Worm (Caenorhabditis elegans) whole organism, L4 larva: Measurements from ENCODE around the gene dnpp-1.

Experiments
- F37D6.2 ChIP-seq: sonication (generic microtip); optimal IDR thresholded peaks from 2 replicates; lab custom pipeline; 2016; ENCODE audit warnings: mild to moderate bottlenecking, missing genetic modification characterization, missing compliant biosample characterization
- T26A8.4 ChIP-seq: fragments of 200-800 bp; sonication (Bioruptor generic); IDR thresholded peaks from 2 replicates; pipeline ENCODE4 v1.3.6; 2022; ENCODE audit warnings: missing genetic modification characterization, missing compliant biosample characterization
- Y5F2A.4 ChIP-seq: fragments of 200-800 bp; sonication (Bioruptor generic); optimal IDR thresholded peaks from 2 replicates; lab custom pipeline; 2018; ENCODE audit warnings: mild to moderate bottlenecking, missing genetic modification characterization, missing compliant biosample characterization
- Y75B8A.6 ChIP-seq: fragments of 200-800 bp; sonication (Bioruptor generic); IDR thresholded peaks from 2 replicates; pipeline ENCODE4 v1.3.6; 2022; ENCODE audit warnings: missing genetic modification reagents, missing genetic modification characterization, missing compliant biosample characterization
- ZK337.2 ChIP-seq: fragments of 200-800 bp; sonication (Bioruptor generic); IDR thresholded peaks from 2 replicates; pipeline ENCODE4 v1.3.6; 2022; ENCODE audit warnings: missing genetic modification reagents, missing genetic modification characterization, missing compliant biosample characterization
- ZK546.5 ChIP-seq, 2 experiments: sonication (generic microtip); optimal IDR thresholded peaks; 2 replicates each; lab custom pipeline; 2017; ENCODE audit warnings: missing biosample characterization in 2 of 2, missing genetic modification characterization in 2 of 2
- aly-2 ChIP-seq: sonication (generic microtip); optimal IDR thresholded peaks from 2 replicates; lab custom pipeline; 2018; ENCODE audit warnings: missing biosample characterization, missing genetic modification characterization
- ama-1 ChIP-seq: fragments of 150-350 bp; optimal IDR thresholded peaks from 2 replicates; lab custom pipeline; 2014; ENCODE audit warnings: inconsistent platforms, mixed read lengths
- arid-1 ChIP-seq: fragments of 200-800 bp; sonication (Bioruptor generic); conservative IDR thresholded peaks from 2 replicates; pipeline ENCODE4 v1.3.6; 2022; ENCODE audit warnings: missing genetic modification reagents, missing genetic modification characterization, missing compliant biosample characterization
- ceh-28 ChIP-seq: fragments of 150-350 bp; optimal IDR thresholded peaks from 2 replicates; lab custom pipeline; 2014; ENCODE audit warnings: missing biosample characterization, missing genetic modification reagents, missing genetic modification characterization
- ceh-32 ChIP-seq: sonication (generic microtip); optimal IDR thresholded peaks from 2 replicates; lab custom pipeline; 2016; ENCODE audit warnings: mild to moderate bottlenecking, missing genetic modification characterization, missing compliant biosample characterization; ENCODE audit not compliant: poor library complexity
- ceh-82 ChIP-seq: sonication (generic microtip); optimal IDR thresholded peaks from 2 replicates; lab custom pipeline; 2017; ENCODE audit warnings: missing biosample characterization, missing genetic modification characterization
- cey-2 ChIP-seq: sonication (generic microtip); optimal IDR thresholded peaks from 3 replicates; lab custom pipeline; 2017; ENCODE audit warnings: missing genetic modification characterization, mild to moderate bottlenecking, missing compliant biosample characterization, antibody characterized with exemption, borderline replicate concordance; ENCODE audit not compliant: insufficient read depth
- daf-16 ChIP-seq, 3 experiments: sonication (generic microtip); optimal IDR thresholded peaks; 2 replicates each; lab custom pipeline; 2016 to 2017; ENCODE audit warnings: missing genetic modification characterization in 3 of 3, missing genetic modification reagents in 3 of 3, mild to moderate bottlenecking in 2 of 3, missing compliant biosample characterization in 2 of 3, missing biosample characterization in 1 of 3, moderate library complexity in 1 of 3
- dmd-6 ChIP-seq: fragments of 200-800 bp; sonication (Bioruptor generic); IDR thresholded peaks from 2 replicates; pipeline ENCODE4 v1.3.6; 2022; ENCODE audit warnings: missing genetic modification reagents, missing genetic modification characterization, missing compliant biosample characterization
- dpl-1 ChIP-seq: fragments of 150-350 bp; optimal IDR thresholded peaks from 2 replicates; lab custom pipeline; 2014; ENCODE audit warnings: missing biosample characterization, missing genetic modification reagents, missing genetic modification characterization
- duxl-1 ChIP-seq: sonication (generic microtip); optimal IDR thresholded peaks from 2 replicates; lab custom pipeline; 2016; ENCODE audit warnings: mild to moderate bottlenecking, missing genetic modification characterization, moderate library complexity, missing compliant biosample characterization; ENCODE audit not compliant: poor library complexity
- egl-27 ChIP-seq: sonication (generic microtip); optimal IDR thresholded peaks from 3 replicates; lab custom pipeline; 2017; ENCODE audit warnings: missing biosample characterization, missing genetic modification reagents, missing genetic modification characterization
- egl-43 ChIP-seq: fragments of 200-800 bp; sonication (Bioruptor generic); IDR thresholded peaks from 2 replicates; pipeline ENCODE4 v1.3.6; 2022; ENCODE audit warnings: missing genetic modification reagents, missing genetic modification characterization, missing compliant biosample characterization
- fos-1 ChIP-seq: fragments of 150-350 bp; optimal IDR thresholded peaks from 2 replicates; lab custom pipeline; 2014; ENCODE audit warnings: missing biosample characterization, missing genetic modification characterization
- gei-8 ChIP-seq: fragments of 200-800 bp; sonication (Bioruptor generic); optimal IDR thresholded peaks from 2 replicates; lab custom pipeline; 2018; ENCODE audit warnings: mild to moderate bottlenecking, missing genetic modification characterization, missing compliant biosample characterization
- hlh-11 ChIP-seq: fragments of 200-800 bp; sonication (Bioruptor generic); optimal IDR thresholded peaks from 2 replicates; lab custom pipeline; 2018; ENCODE audit warnings: mild to moderate bottlenecking, missing genetic modification characterization, missing compliant biosample characterization
- hmg-1.1 ChIP-seq: fragments of 200-800 bp; sonication (Bioruptor generic); IDR thresholded peaks from 2 replicates; pipeline ENCODE4 v1.3.6; 2022; ENCODE audit warnings: missing genetic modification reagents, missing genetic modification characterization, missing compliant biosample characterization
- jun-1 ChIP-seq: fragments of 150-350 bp; optimal IDR thresholded peaks from 2 replicates; lab custom pipeline; 2014; ENCODE audit warnings: missing biosample characterization, missing genetic modification reagents, missing genetic modification characterization
- lin-1 ChIP-seq: fragments of 200-800 bp; sonication (Bioruptor generic); IDR thresholded peaks from 2 replicates; pipeline ENCODE4 v1.3.6; 2022; ENCODE audit warnings: missing genetic modification reagents, missing genetic modification characterization, missing compliant biosample characterization
- lin-13 ChIP-seq: fragments of 150-350 bp; optimal IDR thresholded peaks from 2 replicates; lab custom pipeline; 2014; ENCODE audit warnings: missing biosample characterization, missing genetic modification reagents, missing genetic modification characterization
- lin-15B ChIP-seq: fragments of 150-350 bp; sonication (generic microtip); optimal IDR thresholded peaks from 3 replicates; lab custom pipeline; 2014; ENCODE audit warnings: missing biosample characterization, missing genetic modification characterization
- lin-38 ChIP-seq: fragments of 200-800 bp; sonication (Bioruptor generic); IDR thresholded peaks from 2 replicates; pipeline ENCODE4 v1.3.6; 2022; ENCODE audit warnings: missing genetic modification reagents, missing genetic modification characterization, missing compliant biosample characterization
- lsy-2 ChIP-seq, 2 experiments: fragments of 150-350 bp in 1 of 2; sonication (generic microtip) in 1 of 2; optimal IDR thresholded peaks; 2 replicates each; lab custom pipeline; 2014 to 2017; ENCODE audit warnings: missing biosample characterization in 2 of 2, missing genetic modification characterization in 2 of 2
- madf-5 ChIP-seq, 2 experiments: fragments of 200-800 bp; sonication (Bioruptor generic); IDR thresholded peaks; 2 replicates each; pipeline ENCODE4 v1.3.6; 2022; ENCODE audit warnings: missing compliant biosample characterization in 2 of 2, missing genetic modification characterization in 2 of 2
- mdl-1 ChIP-seq, 2 experiments: fragments of 150-350 bp in 1 of 2; sonication (generic microtip) in 1 of 2; optimal IDR thresholded peaks; 2 replicates each; lab custom pipeline; 2014 to 2017; ENCODE audit warnings: missing biosample characterization in 2 of 2, missing genetic modification characterization in 2 of 2
- mdt-29 ChIP-seq: fragments of 200-800 bp; sonication (Bioruptor generic); IDR thresholded peaks from 2 replicates; pipeline ENCODE4 v1.3.6; 2022; ENCODE audit warnings: missing genetic modification reagents, missing genetic modification characterization, missing compliant biosample characterization
- mxl-2 ChIP-seq: fragments of 200-800 bp; sonication (Bioruptor generic); conservative IDR thresholded peaks from 2 replicates; pipeline ENCODE4 v1.3.6; 2022; ENCODE audit warnings: missing genetic modification reagents, missing genetic modification characterization, missing compliant biosample characterization
- nhr-111 ChIP-seq: fragments of 200-800 bp; sonication (Bioruptor generic); optimal IDR thresholded peaks from 2 replicates; lab custom pipeline; 2018; ENCODE audit warnings: mild to moderate bottlenecking, missing genetic modification characterization, missing compliant biosample characterization
- nhr-237 ChIP-seq: sonication (generic microtip); optimal IDR thresholded peaks from 2 replicates; lab custom pipeline; 2017; ENCODE audit warnings: missing biosample characterization, missing genetic modification characterization
- nhr-25 ChIP-seq: sonication (generic microtip); optimal IDR thresholded peaks from 2 replicates; lab custom pipeline; 2017; ENCODE audit warnings: missing genetic modification characterization, mild to moderate bottlenecking, missing compliant biosample characterization, antibody characterized with exemption, moderate library complexity, borderline replicate concordance; ENCODE audit not compliant: insufficient read depth
- nhr-28 ChIP-seq: fragments of 150-350 bp; optimal IDR thresholded peaks from 2 replicates; lab custom pipeline; 2014; ENCODE audit warnings: missing biosample characterization, missing genetic modification characterization
- nhr-48 ChIP-seq: sonication (generic microtip); optimal IDR thresholded peaks from 2 replicates; lab custom pipeline; 2016; ENCODE audit warnings: mild to moderate bottlenecking, missing genetic modification characterization, missing compliant biosample characterization
- pha-4 ChIP-seq, 2 experiments: fragments of 150-350 bp in 1 of 2; fragments of 200-800 bp in 1 of 2; sonication (Bioruptor generic) in 1 of 2; IDR thresholded peaks in 1 of 2; optimal IDR thresholded peaks in 1 of 2; 2 replicates each; pipeline versions ENCODE4 v1.3.6 to Lab custom; 2014 to 2022; ENCODE audit warnings: missing genetic modification characterization in 2 of 2, missing genetic modification reagents in 2 of 2, missing biosample characterization in 1 of 2, missing compliant biosample characterization in 1 of 2
- pqm-1 ChIP-seq: sonication (generic microtip); optimal IDR thresholded peaks from 2 replicates; lab custom pipeline; 2017; ENCODE audit warnings: missing biosample characterization, missing genetic modification characterization
- saeg-2 ChIP-seq: fragments of 200-800 bp; sonication (Bioruptor generic); IDR thresholded peaks from 2 replicates; pipeline ENCODE4 v1.3.6; 2022; ENCODE audit warnings: missing genetic modification reagents, missing genetic modification characterization, missing compliant biosample characterization
- sdz-12 ChIP-seq: fragments of 200-800 bp; sonication (Bioruptor generic); optimal IDR thresholded peaks from 2 replicates; lab custom pipeline; 2018; ENCODE audit warnings: mild to moderate bottlenecking, missing genetic modification characterization, missing compliant biosample characterization
- snpc-1.2 ChIP-seq: fragments of 200-800 bp; sonication (Bioruptor generic); IDR thresholded peaks from 2 replicates; pipeline ENCODE4 v1.3.6; 2022; ENCODE audit warnings: missing genetic modification reagents, missing genetic modification characterization, missing compliant biosample characterization
- tra-1 ChIP-seq: fragments of 200-800 bp; sonication (Bioruptor generic); IDR thresholded peaks from 2 replicates; pipeline ENCODE4 v1.3.6; 2022; ENCODE audit warnings: missing genetic modification reagents, missing genetic modification characterization, missing compliant biosample characterization
- vab-7 ChIP-seq: fragments of 200-800 bp; sonication (Bioruptor generic); IDR thresholded peaks from 2 replicates; pipeline ENCODE4 v1.3.6; 2022; ENCODE audit warnings: missing genetic modification reagents, missing genetic modification characterization, missing compliant biosample characterization
- zfp-3 ChIP-seq: fragments of 200-800 bp; sonication (Bioruptor generic); conservative IDR thresholded peaks from 2 replicates; pipeline ENCODE4 v1.3.6; 2022; ENCODE audit warnings: missing genetic modification reagents, missing genetic modification characterization, missing compliant biosample characterization
- ztf-11 ChIP-seq: fragments of 150-350 bp; optimal IDR thresholded peaks from 2 replicates; lab custom pipeline; 2014; ENCODE audit warnings: missing biosample characterization, missing genetic modification characterization

The dnpp-1 gene

DNA sequence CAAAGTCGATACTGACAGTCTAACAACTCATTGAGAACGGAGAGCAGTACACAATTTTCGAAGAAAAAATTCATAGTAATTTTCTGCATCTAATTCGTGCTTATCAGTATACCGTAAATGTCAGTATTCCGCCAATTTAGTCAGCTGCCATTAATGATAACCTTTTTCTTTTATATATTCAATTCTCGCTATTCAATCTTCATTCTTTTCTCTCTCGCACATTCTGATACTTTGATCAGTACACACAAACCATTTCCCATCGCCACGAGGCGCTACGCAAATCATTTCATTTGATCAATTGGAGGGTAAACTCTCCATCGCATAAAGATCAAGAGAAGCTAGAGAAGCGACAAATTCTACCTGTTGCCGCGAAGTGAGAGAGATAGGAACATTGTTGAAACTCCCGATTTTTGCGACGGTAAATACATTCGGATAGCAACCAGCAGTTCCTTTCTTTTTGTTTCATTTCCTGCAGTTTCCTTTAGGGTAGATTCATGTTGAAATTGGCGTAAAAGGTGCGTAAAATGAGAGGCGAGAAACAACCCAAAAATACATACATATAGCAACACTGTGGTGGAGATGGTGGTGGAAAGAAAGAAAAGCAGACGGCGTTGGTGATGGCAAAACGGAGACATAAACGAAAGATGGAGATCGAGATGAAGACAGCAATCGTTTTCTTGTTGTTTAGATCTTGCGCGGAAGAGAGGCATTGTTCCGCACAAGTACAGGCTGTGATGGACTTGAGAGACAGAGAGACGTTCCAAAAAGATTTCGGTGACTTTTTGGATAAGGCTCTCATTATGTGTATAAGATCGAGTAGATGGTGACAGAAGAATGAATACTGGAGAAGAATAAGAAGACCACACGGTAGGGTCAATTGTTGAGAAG lies 25.2 kb downstream of the dnpp-1 start:
- no peak for TF ChIP-seq saeg-2 (GFP tag; lab: Robert Waterston, UW)
- no peak for TF ChIP-seq gei-8
- TF ChIP-seq lsy-2 (tag; optimal IDR thresholded peaks at IDR 0.05; lab: Kevin White, UChicago), result peak; percentile 55 to 58
- peak in 1 of 2 experiments; percentile 60 for TF ChIP-seq daf-16 (GFP tag; optimal IDR thresholded peaks at IDR 0.05; lab: Kevin White, UChicago)
- TF ChIP-seq daf-16 (tag; optimal IDR thresholded peaks at IDR 0.05; lab: Kevin White, UChicago), result peak; percentile 82
- TF ChIP-seq mdt-29 (GFP tag; lab: Robert Waterston, UW), result no peak
- no peak for TF ChIP-seq aly-2
- TF ChIP-seq pha-4 (GFP tag; IDR thresholded peaks at IDR 0.05; lab: Robert Waterston, UW), result no peak
- TF ChIP-seq pha-4 (tag; optimal IDR thresholded peaks at IDR 0.05; lab: Kevin White, UChicago), result no peak
- peak; percentile 70 to 93 for TF ChIP-seq mdl-1 (tag; optimal IDR thresholded peaks at IDR 0.05; lab: Kevin White, UChicago)
- peak; percentile 9 for TF ChIP-seq cey-2 (tag; lab: Kevin White, UChicago)
- peak; percentile 15 for TF ChIP-seq duxl-1 (tag; lab: Kevin White, UChicago)
- no peak for TF ChIP-seq arid-1 (GFP tag; lab: Robert Waterston, UW)
- TF ChIP-seq sdz-12 (GFP tag; lab: Kevin White, UChicago), result no peak
- TF ChIP-seq mxl-2 (GFP tag; lab: Robert Waterston, UW), result no peak
- TF ChIP-seq lin-13, result no peak
- no peak for TF ChIP-seq madf-5 (GFP tag; IDR thresholded peaks at IDR 0.05; lab: Robert Waterston, UW)
- TF ChIP-seq snpc-1.2 (GFP tag; lab: Robert Waterston, UW), result no peak
- peak; percentile 93 for TF ChIP-seq pqm-1 (tag; lab: Kevin White, UChicago)
- TF ChIP-seq ZK546.5 (tag; optimal IDR thresholded peaks at IDR 0.05; lab: Kevin White, UChicago), result no peak
- peak; percentile 81 for TF ChIP-seq nhr-48 (tag; lab: Kevin White, UChicago)
- 0 out of 2 replicates have a peak, but pooled peaks have one; percentile 7 for TF ChIP-seq hmg-1.1 (GFP tag; lab: Robert Waterston, UW)
- TF ChIP-seq lin-38 (GFP tag; lab: Robert Waterston, UW), result 0 out of 2 replicates have a peak, but pooled peaks have one; percentile 18
- TF ChIP-seq ceh-28, result no peak
- TF ChIP-seq lin-1 (GFP tag; lab: Robert Waterston, UW), result 0 out of 2 replicates have a peak, but pooled peaks have one; percentile 24
- peak; percentile 93 for TF ChIP-seq hlh-11 (tag; lab: Kevin White, UChicago)
- peak; percentile 96 for TF ChIP-seq nhr-28 (tag; lab: Kevin White, UChicago)
- TF ChIP-seq egl-43 (GFP tag; lab: Robert Waterston, UW), result no peak
- no peak for TF ChIP-seq jun-1 (tag; lab: Kevin White, UChicago)
- no peak for TF ChIP-seq vab-7 (GFP tag; lab: Robert Waterston, UW)
- TF ChIP-seq T26A8.4 (GFP tag; lab: Robert Waterston, UW), result peak; percentile 27; the same call in 1 of the 2 replicates
- no peak for TF ChIP-seq Y75B8A.6 (GFP tag; lab: Robert Waterston, UW)
- no peak for TF ChIP-seq ztf-11 (tag; lab: Kevin White, UChicago)
- peak; percentile 95 for TF ChIP-seq dmd-6 (GFP tag; lab: Robert Waterston, UW)
- no peak for TF ChIP-seq dpl-1 (GFP tag; lab: Kevin White, UChicago)
- peak; percentile 58; the same call in 1 of the 2 replicates for TF ChIP-seq tra-1 (GFP tag; lab: Robert Waterston, UW)
- no peak for TF ChIP-seq lin-15B
- no peak for TF ChIP-seq nhr-111 (GFP tag; lab: Kevin White, UChicago)
- no peak for TF ChIP-seq Y5F2A.4
- no peak for TF ChIP-seq nhr-25
- no peak for TF ChIP-seq fos-1 (tag; lab: Kevin White, UChicago)
- TF ChIP-seq egl-27, result no peak
- TF ChIP-seq ceh-82 (tag; lab: Kevin White, UChicago), result no peak
- TF ChIP-seq ceh-32 (tag; lab: Kevin White, UChicago), result no peak
- no peak for TF ChIP-seq F37D6.2 (tag; lab: Kevin White, UChicago)
- no peak for TF ChIP-seq ZK337.2 (GFP tag; lab: Robert Waterston, UW)
- 0 out of 2 replicates have a peak, but pooled peaks have one; percentile 31 for TF ChIP-seq zfp-3 (GFP tag; lab: Robert Waterston, UW)
- TF ChIP-seq ama-1 (lab: Kevin White, UChicago), result peak; percentile 33
- no peak for TF ChIP-seq nhr-237 (tag; lab: Kevin White, UChicago)
